Worm (Caenorhabditis elegans): Measurements from ENCODE around the gene rmif-2.

- no peak for TF ChIP-seq hmg-4 (GFP tag; optimal IDR thresholded peaks at IDR 0.05)
- no peak for TF ChIP-seq ama-1 (optimal IDR thresholded peaks at IDR 0.05)
- no peak for TF ChIP-seq sea-1 (GFP tag; conservative IDR thresholded peaks at IDR 0.05)
Observed at ce11 chrIV:1167352-1167751, 15.0 kb upstream of the rmif-2 start.
